Worm (Caenorhabditis elegans): Measurements from ENCODE around the gene moc-6.

DNA sequence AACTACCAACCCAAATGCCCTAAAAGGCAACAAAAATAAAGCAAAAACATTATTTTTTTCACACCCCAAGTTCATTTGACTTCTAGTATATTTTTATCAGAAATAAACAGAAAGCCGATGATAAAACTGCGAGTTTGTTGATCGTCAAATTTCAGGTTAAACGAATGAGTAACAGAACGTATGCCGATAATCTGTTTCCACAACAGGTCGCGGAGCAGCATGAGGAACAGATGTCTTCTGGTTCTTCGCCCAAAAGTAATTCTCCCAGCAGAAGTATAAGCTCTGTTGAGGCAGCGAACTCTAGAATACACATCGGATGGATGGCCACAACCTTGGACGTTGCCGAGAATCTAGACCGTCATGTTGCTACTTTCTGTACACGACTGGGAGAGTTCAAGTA lies 34.6 kb downstream of the moc-6 start, which contains the start of gene prmt-5:
- TF ChIP-seq lsy-2 (tag; optimal IDR thresholded peaks at IDR 0.05) = no peak
- no peak for TF ChIP-seq ces-1 (GFP tag; optimal IDR thresholded peaks at IDR 0.05)
- no peak for TF ChIP-seq sptf-1 (tag; optimal IDR thresholded peaks at IDR 0.05)
- no peak for TF ChIP-seq snpc-4 (tag; optimal IDR thresholded peaks at IDR 0.05)
- no peak for TF ChIP-seq pha-4 (tag; optimal IDR thresholded peaks at IDR 0.05)
- no peak for TF ChIP-seq nhr-237 (tag; optimal IDR thresholded peaks at IDR 0.05)
- no peak for TF ChIP-seq sem-2 (GFP tag; optimal IDR thresholded peaks at IDR 0.05)
- TF ChIP-seq nhr-28 (tag; optimal IDR thresholded peaks at IDR 0.05) = no peak
- TF ChIP-seq elt-1 (tag; optimal IDR thresholded peaks at IDR 0.05; ENCODE audit: borderline replicate concordance, insufficient read depth) = no peak
- no peak for TF ChIP-seq nhr-2 (tag; optimal IDR thresholded peaks at IDR 0.05)
- no peak for TF ChIP-seq ztf-11 (tag; optimal IDR thresholded peaks at IDR 0.05)

Measured in whole organism, mixed stage, embryonic.